Fruit fly (Drosophila melanogaster) whole organism, wandering third instar larva: ENCODE measurements around the gene Srp54k.
A peak's percentile ranks its signal among the peaks of the same experiment; 100 is the strongest.

Experiments used
- Abd-B ChIP-seq: fragments of >200 bp; optimal IDR thresholded peaks from 2 replicates; lab custom pipeline; 2017; ENCODE audit warnings: missing biosample characterization, missing genetic modification characterization
- CG32264 ChIP-seq: fragments of 200-800 bp; sonication (Bioruptor generic); optimal IDR thresholded peaks from 2 replicates; lab custom pipeline; 2016; ENCODE audit warnings: missing biosample characterization, missing genetic modification characterization
- CrebA ChIP-seq: fragments of 200-800 bp; sonication (Bioruptor generic); optimal IDR thresholded peaks from 2 replicates; lab custom pipeline; 2016; ENCODE audit warnings: missing biosample characterization, mild to moderate bottlenecking, missing genetic modification characterization, borderline replicate concordance
- Dfd ChIP-seq: fragments of >200 bp; optimal IDR thresholded peaks from 2 replicates; lab custom pipeline; 2017; ENCODE audit warnings: missing biosample characterization, missing genetic modification characterization
- Dif ChIP-seq: fragments of 200-275, 200-300 bp; sonication (Bioruptor generic); optimal IDR thresholded peaks from 2 replicates; lab custom pipeline; 2018; ENCODE audit warnings: missing biosample characterization, missing genetic modification characterization; ENCODE audit not compliant: partially characterized antibody
- GATAd ChIP-seq: sonication (Bioruptor generic); optimal IDR thresholded peaks from 2 replicates; lab custom pipeline; 2016; ENCODE audit warnings: missing biosample characterization, missing genetic modification characterization
- HLH106 ChIP-seq: fragments of 200-800 bp; optimal IDR thresholded peaks from 3 replicates; lab custom pipeline; 2019; ENCODE audit warnings: missing biosample characterization, mild to moderate bottlenecking, missing genetic modification characterization, moderate library complexity
- Hnf4 ChIP-seq: fragments of 200-800 bp; sonication (Bioruptor generic); optimal IDR thresholded peaks from 2 replicates; lab custom pipeline; 2016; ENCODE audit warnings: missing biosample characterization, mild to moderate bottlenecking, missing genetic modification characterization
- Hr78 ChIP-seq: fragments of >200 bp; optimal IDR thresholded peaks from 2 replicates; lab custom pipeline; 2017; ENCODE audit warnings: missing biosample characterization, missing genetic modification characterization
- Hr83 ChIP-seq: fragments of 200-300 bp; sonication (Bioruptor generic); optimal IDR thresholded peaks from 2 replicates; lab custom pipeline; 2016; ENCODE audit warnings: missing biosample characterization, mild to moderate bottlenecking, missing genetic modification characterization, moderate library complexity; ENCODE audit not compliant: poor library complexity, severe bottlenecking
- Jra ChIP-seq: sonication (Bioruptor generic); optimal IDR thresholded peaks from 2 replicates; lab custom pipeline; 2016; ENCODE audit warnings: missing biosample characterization, missing genetic modification characterization
- Mio ChIP-seq: sonication (Bioruptor generic); optimal IDR thresholded peaks from 2 replicates; lab custom pipeline; 2016; ENCODE audit warnings: missing biosample characterization, missing genetic modification characterization
- N ChIP-seq: fragments of >200 bp; optimal IDR thresholded peaks from 2 replicates; lab custom pipeline; 2018; ENCODE audit warnings: missing biosample characterization, missing external identifiers, missing genetic modification characterization
- OdsH ChIP-seq: fragments of 200-800 bp; sonication (Bioruptor generic); optimal IDR thresholded peaks from 2 replicates; lab custom pipeline; 2016; ENCODE audit warnings: missing biosample characterization, mild to moderate bottlenecking, missing genetic modification characterization
- Rel ChIP-seq, 2 experiments: fragments of 200-800 bp; sonication (Bioruptor generic) in 1 of 2; optimal IDR thresholded peaks; 2 replicates in 1 of 2; 3 replicates in 1 of 2; lab custom pipeline; 2016 to 2019; ENCODE audit warnings: mild to moderate bottlenecking in 2 of 2, missing biosample characterization in 2 of 2, missing genetic modification characterization in 2 of 2, moderate library complexity in 1 of 2
- Sp1 ChIP-seq: fragments of 200-800 bp; sonication (Bioruptor generic); optimal IDR thresholded peaks from 3 replicates; lab custom pipeline; 2019; ENCODE audit warnings: missing biosample characterization, mild to moderate bottlenecking, missing genetic modification characterization, moderate library complexity
- Vsx2 ChIP-seq: fragments of 200-300, 225-300 bp; sonication (Bioruptor generic); optimal IDR thresholded peaks from 2 replicates; lab custom pipeline; 2018; ENCODE audit warnings: missing biosample characterization, missing genetic modification characterization; ENCODE audit not compliant: partially characterized antibody
- br ChIP-seq: fragments of 200-800 bp; sonication (Bioruptor generic); optimal IDR thresholded peaks from 2 replicates; lab custom pipeline; 2016; ENCODE audit warnings: missing biosample characterization, missing genetic modification characterization
- brk ChIP-seq: fragments of 200-800 bp; sonication (Bioruptor generic); optimal IDR thresholded peaks from 2 replicates; lab custom pipeline; 2016; ENCODE audit warnings: missing biosample characterization, mild to moderate bottlenecking, missing genetic modification characterization
- dl ChIP-seq, 2 experiments: fragments of 175-275, 200-275 bp in 1 of 2; fragments of 200-275 bp in 1 of 2; sonication (Bioruptor generic); optimal IDR thresholded peaks; lab custom pipeline; 2018; ENCODE audit warnings: mild to moderate bottlenecking in 2 of 2, missing biosample characterization in 2 of 2, missing genetic modification characterization in 2 of 2, moderate library complexity in 2 of 2; ENCODE audit not compliant: partially characterized antibody in 2 of 2, insufficient read depth in 1 of 2
- dmrt93B ChIP-seq: fragments of 200-800 bp; sonication (Bioruptor generic); optimal IDR thresholded peaks from 2 replicates; lab custom pipeline; 2018; ENCODE audit warnings: missing biosample characterization, mild to moderate bottlenecking, missing genetic modification characterization
- dsf ChIP-seq: sonication (Bioruptor generic); optimal IDR thresholded peaks from 2 replicates; lab custom pipeline; 2016; ENCODE audit warnings: missing biosample characterization, missing genetic modification characterization, borderline replicate concordance
- ey ChIP-seq: fragments of 200-800 bp; sonication (Bioruptor generic); optimal IDR thresholded peaks from 2 replicates; lab custom pipeline; 2016; ENCODE audit warnings: missing biosample characterization, missing genetic modification characterization
- foxo ChIP-seq, 2 experiments: fragments of 200-800 bp; sonication (Bioruptor generic); optimal IDR thresholded peaks; 2 replicates in 1 of 2; 3 replicates in 1 of 2; lab custom pipeline; 2016 to 2017; ENCODE audit warnings: missing biosample characterization in 2 of 2, missing genetic modification characterization in 2 of 2
- fru ChIP-seq: fragments of 200-800 bp; sonication (Bioruptor generic); optimal IDR thresholded peaks from 3 replicates; lab custom pipeline; 2016; ENCODE audit warnings: missing biosample characterization, mild to moderate bottlenecking, missing genetic modification characterization
- h ChIP-seq: fragments of 200-800 bp; sonication (Bioruptor generic); optimal IDR thresholded peaks from 3 replicates; lab custom pipeline; 2016; ENCODE audit warnings: missing biosample characterization, mild to moderate bottlenecking, missing genetic modification characterization
- jim ChIP-seq: fragments of 175-275, 200-325 bp; sonication (Bioruptor generic); optimal IDR thresholded peaks from 2 replicates; lab custom pipeline; 2016; ENCODE audit warnings: missing biosample characterization, mild to moderate bottlenecking, missing genetic modification characterization
- lola ChIP-seq: fragments of >200 bp; optimal IDR thresholded peaks from 2 replicates; lab custom pipeline; 2017; ENCODE audit warnings: missing biosample characterization, missing genetic modification characterization
- psq ChIP-seq: fragments of 200-800 bp; sonication (Bioruptor generic); optimal IDR thresholded peaks from 3 replicates; lab custom pipeline; 2017; ENCODE audit warnings: missing biosample characterization, mild to moderate bottlenecking, missing genetic modification characterization, moderate library complexity
- rgr ChIP-seq: fragments of 200-800 bp; sonication (Bioruptor generic); optimal IDR thresholded peaks from 3 replicates; lab custom pipeline; 2016; ENCODE audit warnings: missing biosample characterization, mild to moderate bottlenecking, missing genetic modification characterization
- sv ChIP-seq: fragments of 200-800 bp; sonication (Bioruptor generic); optimal IDR thresholded peaks from 3 replicates; lab custom pipeline; 2016; ENCODE audit warnings: missing biosample characterization, missing genetic modification characterization
- usp ChIP-seq: fragments of >200 bp; optimal IDR thresholded peaks from 2 replicates; lab custom pipeline; 2017; ENCODE audit warnings: missing biosample characterization, missing genetic modification characterization
- woc ChIP-seq: sonication (Bioruptor generic); optimal IDR thresholded peaks from 2 replicates; lab custom pipeline; 2016; ENCODE audit warnings: missing biosample characterization, mild to moderate bottlenecking, missing genetic modification characterization

Srp54k gene

DNA sequence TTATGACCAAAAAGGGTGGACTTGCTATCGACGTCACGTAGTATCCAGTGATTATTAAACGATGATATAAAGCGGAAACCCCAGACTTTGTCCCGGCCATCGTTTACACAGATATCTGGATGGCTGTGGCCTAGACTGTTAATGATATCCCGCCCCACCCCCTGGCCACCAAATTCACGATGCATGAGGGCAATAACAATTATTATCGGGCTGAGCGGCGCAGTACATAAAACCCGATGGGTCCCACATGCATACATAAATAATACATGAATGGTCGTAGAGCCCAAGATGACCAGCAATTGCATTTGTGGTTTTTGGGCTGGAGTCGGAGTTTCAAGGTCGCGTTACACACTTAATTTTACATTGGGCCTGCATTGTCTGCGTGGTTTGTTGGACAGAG is 24.9 kb upstream of the Srp54k start:
- no peak for TF ChIP-seq dmrt93B
- TF ChIP-seq Rel (GFP tag; optimal IDR thresholded peaks at IDR 0.05; lab: Kevin White, UChicago) = no peak
- TF ChIP-seq Rel (tag; optimal IDR thresholded peaks at IDR 0.05; lab: Kevin White, UChicago) = no peak
- TF ChIP-seq h (GFP tag; lab: Kevin White, UChicago) = no peak
- no peak for TF ChIP-seq usp (GFP tag; lab: Kevin White, UChicago)
- TF ChIP-seq Hr78 = no peak
- no peak for TF ChIP-seq sv
- TF ChIP-seq Abd-B (GFP tag; lab: Kevin White, UChicago) = no peak
- TF ChIP-seq ey (GFP tag; lab: Kevin White, UChicago) = no peak
- TF ChIP-seq Vsx2 = no peak
- TF ChIP-seq woc (GFP tag; lab: Kevin White, UChicago) = no peak
- TF ChIP-seq foxo (GFP tag; optimal IDR thresholded peaks at IDR 0.05; lab: Kevin White, UChicago) = no peak
- no peak for TF ChIP-seq N (GFP tag; lab: Kevin White, UChicago)
- TF ChIP-seq br (GFP tag; lab: Kevin White, UChicago) = no peak
- no peak for TF ChIP-seq Dif (GFP tag; lab: Kevin White, UChicago)
- TF ChIP-seq Hr83 (GFP tag; lab: Kevin White, UChicago) = no peak
- no peak for TF ChIP-seq GATAd
- TF ChIP-seq HLH106 = no peak
- no peak for TF ChIP-seq OdsH (GFP tag; lab: Kevin White, UChicago)
- TF ChIP-seq Dfd (GFP tag; lab: Kevin White, UChicago) = no peak

DNA sequence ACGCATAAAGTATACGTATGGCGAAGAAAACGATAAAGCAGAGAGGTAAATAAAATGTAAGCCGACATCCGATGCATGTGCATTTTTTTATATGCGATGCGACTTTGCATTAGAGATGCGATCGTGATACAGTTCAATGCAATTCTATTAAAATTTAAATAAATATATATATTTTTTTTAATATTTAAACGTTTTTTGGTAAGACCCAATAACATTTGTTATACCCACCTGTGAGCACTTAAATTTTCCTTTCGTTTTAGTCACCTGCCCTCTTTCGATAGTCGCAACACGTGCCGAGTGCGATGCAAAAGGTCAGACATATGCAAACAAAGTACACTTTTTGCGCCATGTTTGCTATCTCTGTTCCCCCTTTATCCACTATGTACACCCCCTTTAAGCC is 24.3 kb upstream of the Srp54k start:
- TF ChIP-seq br (GFP tag; lab: Kevin White, UChicago) (no peak), psq (peak; percentile 65), Hnf4 (no peak), foxo (GFP tag; optimal IDR thresholded peaks at IDR 0.05; lab: Kevin White, UChicago) (peak in 1 of 2 experiments; percentile 39), rgr (GFP tag; lab: Kevin White, UChicago) (no peak), Abd-B (GFP tag; lab: Kevin White, UChicago) (no peak), HLH106 (peak; percentile 16), fru (peak; percentile 18), GATAd (no peak), jim (GFP tag; lab: Kevin White, UChicago) (no peak), h (GFP tag; lab: Kevin White, UChicago) (peak; percentile 16), dl (GFP tag; optimal IDR thresholded peaks at IDR 0.05; lab: Kevin White, UChicago; ENCODE audit: insufficient read depth in 1 of 2, partially characterized antibody in 2 of 2) (no peak), Sp1 (GFP tag; lab: Kevin White, UChicago) (no peak), Jra (GFP tag; lab: Kevin White, UChicago) (no peak), Mio (GFP tag; lab: Kevin White, UChicago) (no peak)

DNA sequence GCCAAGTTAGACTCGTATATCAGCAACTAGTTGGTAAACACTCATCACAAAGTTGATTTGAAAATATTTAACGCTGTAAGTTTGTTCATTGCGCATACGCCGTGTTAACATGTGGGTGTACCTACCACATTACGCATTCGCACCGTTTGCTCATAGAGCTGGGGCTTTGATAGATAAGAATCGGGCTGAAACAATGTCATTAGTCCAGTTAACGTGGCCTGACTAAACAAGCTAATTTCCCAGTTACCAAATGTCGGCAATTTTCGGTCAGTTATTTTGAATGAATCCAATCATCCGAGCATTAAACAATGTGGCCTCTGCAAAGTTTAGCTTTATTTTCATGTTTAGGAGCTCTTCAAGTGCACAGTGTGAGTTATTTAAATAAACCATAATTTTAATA is 23.3 kb upstream of the Srp54k start, which contains the start of gene CG4597:
CG4597 (plus strand) TSS at position 301 of the 400 bp plus-strand sequence.
- TF ChIP-seq brk = no peak
- TF ChIP-seq N (GFP tag; lab: Kevin White, UChicago) = no peak
- no peak for TF ChIP-seq GATAd
- TF ChIP-seq dsf = no peak
- no peak for TF ChIP-seq CrebA (GFP tag; lab: Kevin White, UChicago)
- TF ChIP-seq foxo (GFP tag; optimal IDR thresholded peaks at IDR 0.05; lab: Kevin White, UChicago) = no peak
- TF ChIP-seq sv = no peak

DNA sequence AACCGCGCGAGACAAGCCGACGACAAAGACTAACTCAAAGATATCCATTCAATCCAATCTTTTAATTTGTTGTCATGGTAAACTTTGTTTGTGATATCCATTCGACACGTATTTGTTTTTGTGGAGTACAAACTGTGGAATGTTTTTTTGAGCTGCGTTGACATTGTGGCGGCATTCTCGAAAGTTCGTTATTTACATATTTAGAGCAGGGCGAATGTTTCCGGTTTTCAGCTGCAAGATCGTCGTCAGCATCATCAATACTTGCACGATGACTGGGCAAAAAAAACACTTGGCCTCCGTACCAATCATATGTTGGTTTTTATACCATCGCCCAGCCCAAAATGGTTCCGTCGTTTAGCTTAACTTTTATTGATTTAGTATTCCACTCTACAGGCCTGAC is 22.0 kb upstream of the Srp54k start:
- TF ChIP-seq Dfd (GFP tag; lab: Kevin White, UChicago) = no peak
- no peak for TF ChIP-seq jim (GFP tag; lab: Kevin White, UChicago)

DNA sequence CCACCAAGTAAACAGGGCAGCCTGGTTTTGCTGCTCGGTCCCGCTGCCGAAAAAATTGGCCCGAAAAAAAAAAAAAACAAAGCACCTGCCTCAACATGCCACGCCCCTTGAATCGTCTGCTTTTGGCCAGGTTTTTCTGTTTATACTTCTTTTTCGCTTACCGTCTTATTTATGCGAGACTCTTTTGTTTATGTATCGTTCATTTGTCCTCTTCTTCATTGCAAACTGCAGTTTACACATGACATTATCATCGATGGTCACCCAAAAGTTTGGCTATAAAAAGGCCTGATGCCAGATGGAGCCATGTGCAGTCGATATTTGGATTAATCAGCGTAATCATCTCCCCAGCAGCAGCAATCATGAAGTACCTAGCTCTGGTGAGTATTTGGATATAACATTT is 21.2 kb upstream of the Srp54k start, which contains the start of gene CG15212:
CG15212 (plus strand) TSS at position 301 of the 400 bp plus-strand sequence.
- TF ChIP-seq dl (GFP tag; optimal IDR thresholded peaks at IDR 0.05; lab: Kevin White, UChicago; ENCODE audit: insufficient read depth in 1 of 2, partially characterized antibody in 2 of 2) (no peak), Hnf4 (no peak), Hr83 (GFP tag; lab: Kevin White, UChicago) (no peak), CG32264 (no peak), jim (GFP tag; lab: Kevin White, UChicago) (no peak), Dfd (GFP tag; lab: Kevin White, UChicago) (no peak), rgr (GFP tag; lab: Kevin White, UChicago) (no peak), Dif (GFP tag; lab: Kevin White, UChicago) (no peak), lola (no peak), Sp1 (GFP tag; lab: Kevin White, UChicago) (no peak), HLH106 (no peak), foxo (GFP tag; optimal IDR thresholded peaks at IDR 0.05; lab: Kevin White, UChicago) (no peak), Abd-B (GFP tag; lab: Kevin White, UChicago) (no peak), ey (GFP tag; lab: Kevin White, UChicago) (no peak)
